Worm (Caenorhabditis elegans) whole organism, L4 larva: ENCODE results near the gene ptr-19.
"Not testable (repeated sequence)": the region's sequence is repeated elsewhere in the genome, so short reads cannot be mapped to it uniquely, and the experiment has no call there.

ENCODE experiments used
- F49E8.2 ChIP-seq: sonication (generic microtip); optimal IDR thresholded peaks from 2 replicates; lab custom pipeline; 2016; ENCODE audit warnings: missing compliant biosample characterization, mild to moderate bottlenecking, missing genetic modification characterization, borderline replicate concordance
- T26A8.4 ChIP-seq: fragments of 200-800 bp; sonication (Bioruptor generic); IDR thresholded peaks from 2 replicates; pipeline ENCODE4 v1.3.6; 2022; ENCODE audit warnings: missing genetic modification characterization, missing compliant biosample characterization
- Y105C5A.15 ChIP-seq: fragments of 200-800 bp; sonication (Bioruptor generic); IDR thresholded peaks from 2 replicates; pipeline ENCODE4 v1.3.6; 2022; ENCODE audit warnings: missing genetic modification characterization, missing compliant biosample characterization
- aha-1 ChIP-seq: fragments of 150-350 bp; peaks from one replicate; lab custom pipeline; 2014; ENCODE audit warnings: missing biosample characterization, missing genetic modification characterization
- ama-1 ChIP-seq: fragments of 150-350 bp; optimal IDR thresholded peaks from 2 replicates; lab custom pipeline; 2014; ENCODE audit warnings: inconsistent platforms, mixed read lengths
- arid-1 ChIP-seq: fragments of 200-800 bp; sonication (Bioruptor generic); conservative IDR thresholded peaks from 2 replicates; pipeline ENCODE4 v1.3.6; 2022; ENCODE audit warnings: missing genetic modification reagents, missing genetic modification characterization, missing compliant biosample characterization
- attf-4 ChIP-seq: sonication (generic microtip); optimal IDR thresholded peaks from 3 replicates; lab custom pipeline; 2017; ENCODE audit warnings: missing biosample characterization, missing genetic modification characterization
- ceh-44 ChIP-seq: fragments of 200-800 bp; sonication (Bioruptor generic); IDR thresholded peaks from 2 replicates; pipeline ENCODE4 v1.3.6; 2022; ENCODE audit warnings: missing genetic modification reagents, missing genetic modification characterization, missing compliant biosample characterization
- dmd-6 ChIP-seq: fragments of 200-800 bp; sonication (Bioruptor generic); IDR thresholded peaks from 2 replicates; pipeline ENCODE4 v1.3.6; 2022; ENCODE audit warnings: missing genetic modification reagents, missing genetic modification characterization, missing compliant biosample characterization
- dmd-9 ChIP-seq: fragments of 200-800 bp; sonication (Bioruptor generic); IDR thresholded peaks from 2 replicates; pipeline ENCODE4 v1.3.6; 2022; ENCODE audit warnings: missing genetic modification reagents, missing genetic modification characterization, missing compliant biosample characterization
- dpl-1 ChIP-seq: fragments of 150-350 bp; optimal IDR thresholded peaks from 2 replicates; lab custom pipeline; 2014; ENCODE audit warnings: missing biosample characterization, missing genetic modification reagents, missing genetic modification characterization
- duxl-1 ChIP-seq: sonication (generic microtip); optimal IDR thresholded peaks from 2 replicates; lab custom pipeline; 2016; ENCODE audit warnings: mild to moderate bottlenecking, missing genetic modification characterization, moderate library complexity, missing compliant biosample characterization; ENCODE audit not compliant: poor library complexity
- dve-1 ChIP-seq: sonication (generic microtip); optimal IDR thresholded peaks from 2 replicates; lab custom pipeline; 2017; ENCODE audit warnings: antibody characterized with exemption, mild to moderate bottlenecking, missing genetic modification characterization, missing compliant biosample characterization; ENCODE audit not compliant: insufficient read depth
- egl-27 ChIP-seq: sonication (generic microtip); optimal IDR thresholded peaks from 3 replicates; lab custom pipeline; 2017; ENCODE audit warnings: missing biosample characterization, missing genetic modification reagents, missing genetic modification characterization
- egl-43 ChIP-seq: fragments of 200-800 bp; sonication (Bioruptor generic); IDR thresholded peaks from 2 replicates; pipeline ENCODE4 v1.3.6; 2022; ENCODE audit warnings: missing genetic modification reagents, missing genetic modification characterization, missing compliant biosample characterization
- hlh-30 ChIP-seq: sonication (generic microtip); optimal IDR thresholded peaks from 2 replicates; lab custom pipeline; 2017; ENCODE audit warnings: antibody characterized with exemption, mild to moderate bottlenecking, missing genetic modification characterization, missing compliant biosample characterization; ENCODE audit not compliant: insufficient read depth
- lin-1 ChIP-seq: fragments of 200-800 bp; sonication (Bioruptor generic); IDR thresholded peaks from 2 replicates; pipeline ENCODE4 v1.3.6; 2022; ENCODE audit warnings: missing genetic modification reagents, missing genetic modification characterization, missing compliant biosample characterization
- lin-29 ChIP-seq: fragments of 200-800 bp; sonication (Bioruptor generic); IDR thresholded peaks from 2 replicates; pipeline ENCODE4 v1.3.6; 2022; ENCODE audit warnings: missing genetic modification reagents, missing genetic modification characterization, missing compliant biosample characterization
- lin-38 ChIP-seq: fragments of 200-800 bp; sonication (Bioruptor generic); IDR thresholded peaks from 2 replicates; pipeline ENCODE4 v1.3.6; 2022; ENCODE audit warnings: missing genetic modification reagents, missing genetic modification characterization, missing compliant biosample characterization
- lsy-2 ChIP-seq, 2 experiments: fragments of 150-350 bp in 1 of 2; sonication (generic microtip) in 1 of 2; optimal IDR thresholded peaks; 2 replicates each; lab custom pipeline; 2014 to 2017; ENCODE audit warnings: missing biosample characterization in 2 of 2, missing genetic modification characterization in 2 of 2
- madf-9 ChIP-seq: fragments of 200-800 bp; sonication (Bioruptor generic); conservative IDR thresholded peaks from 2 replicates; pipeline ENCODE4 v1.3.6; 2022; ENCODE audit warnings: missing genetic modification reagents, missing genetic modification characterization, missing compliant biosample characterization
- mdt-29 ChIP-seq: fragments of 200-800 bp; sonication (Bioruptor generic); IDR thresholded peaks from 2 replicates; pipeline ENCODE4 v1.3.6; 2022; ENCODE audit warnings: missing genetic modification reagents, missing genetic modification characterization, missing compliant biosample characterization
- mes-2 ChIP-seq: sonication (generic microtip); optimal IDR thresholded peaks from 2 replicates; lab custom pipeline; 2016; ENCODE audit warnings: missing genotype, mild to moderate bottlenecking, missing genetic modification characterization, missing compliant biosample characterization; ENCODE audit not compliant: poor library complexity, severe bottlenecking
- nhr-102 ChIP-seq: sonication (generic microtip); optimal IDR thresholded peaks from 2 replicates; lab custom pipeline; 2016; ENCODE audit warnings: mild to moderate bottlenecking, missing genetic modification characterization, moderate library complexity, missing compliant biosample characterization
- nhr-11 ChIP-seq: fragments of 150-350 bp; optimal IDR thresholded peaks from 2 replicates; lab custom pipeline; 2014; ENCODE audit warnings: missing biosample characterization, missing genetic modification characterization
- nhr-77 ChIP-seq: fragments of 150-350 bp; optimal IDR thresholded peaks from 2 replicates; lab custom pipeline; 2014; ENCODE audit warnings: missing biosample characterization, missing genetic modification characterization
- pha-4 ChIP-seq, 2 experiments: fragments of 150-350 bp in 1 of 2; fragments of 200-800 bp in 1 of 2; sonication (Bioruptor generic) in 1 of 2; IDR thresholded peaks in 1 of 2; optimal IDR thresholded peaks in 1 of 2; 2 replicates each; pipeline versions ENCODE4 v1.3.6 to Lab custom; 2014 to 2022; ENCODE audit warnings: missing genetic modification characterization in 2 of 2, missing genetic modification reagents in 2 of 2, missing biosample characterization in 1 of 2, missing compliant biosample characterization in 1 of 2
- rbr-2 ChIP-seq: sonication (generic microtip); optimal IDR thresholded peaks from 2 replicates; lab custom pipeline; 2016; ENCODE audit warnings: missing genotype, missing genetic modification characterization, missing compliant biosample characterization
- snpc-1.2 ChIP-seq: fragments of 200-800 bp; sonication (Bioruptor generic); IDR thresholded peaks from 2 replicates; pipeline ENCODE4 v1.3.6; 2022; ENCODE audit warnings: missing genetic modification reagents, missing genetic modification characterization, missing compliant biosample characterization
- vab-7 ChIP-seq: fragments of 200-800 bp; sonication (Bioruptor generic); IDR thresholded peaks from 2 replicates; pipeline ENCODE4 v1.3.6; 2022; ENCODE audit warnings: missing genetic modification reagents, missing genetic modification characterization, missing compliant biosample characterization
- ztf-7 ChIP-seq: fragments of 150-350 bp; optimal IDR thresholded peaks from 2 replicates; lab custom pipeline; 2014; ENCODE audit warnings: missing biosample characterization, missing genetic modification characterization

ptr-19 gene

ce11 chrIII:10747620-10748479 is 33.8 kb upstream of the ptr-19 start, which contains the start of the genes ran-1 and dkc-1 (continued):
- no peak for TF ChIP-seq nhr-77
- peak; percentile 98 for TF ChIP-seq aha-1 (tag; lab: Kevin White, UChicago)
- TF ChIP-seq arid-1 (GFP tag; lab: Robert Waterston, UW): peak; percentile 39; the same call in 1 of the 2 replicates
- peak; percentile 27 for TF ChIP-seq ama-1
- peak; percentile 68 for TF ChIP-seq nhr-11 (tag; lab: Kevin White, UChicago)
- peak; percentile 87 for TF ChIP-seq dpl-1 (GFP tag; lab: Kevin White, UChicago)
- TF ChIP-seq nhr-102: peak; percentile 12
- peak; percentile 58 for TF ChIP-seq dmd-6 (GFP tag; lab: Robert Waterston, UW)
- peak; percentile 84 for TF ChIP-seq mes-2 (tag; lab: Kevin White, UChicago)
- TF ChIP-seq hlh-30 (tag; lab: Kevin White, UChicago): peak; percentile 66
- TF ChIP-seq ceh-44 (GFP tag; lab: Robert Waterston, UW): 0 out of 2 replicates have a peak, but pooled peaks have one; percentile 49
- TF ChIP-seq egl-27 (tag; lab: Kevin White, UChicago): no peak
- TF ChIP-seq attf-4 (tag; lab: Kevin White, UChicago): no peak
- TF ChIP-seq ztf-7 (tag; lab: Kevin White, UChicago): no peak
- TF ChIP-seq lsy-2 (tag; optimal IDR thresholded peaks at IDR 0.05; lab: Kevin White, UChicago): peak in 1 of 2 experiments; percentile 85
- peak; percentile 86 for TF ChIP-seq lin-38 (GFP tag; lab: Robert Waterston, UW)
- TF ChIP-seq, all 104 proteins: peak for 36

ce11 chrIII:10750043-10750442 is 31.6 kb upstream of the ptr-19 start, which contains the start of gene enu-3.6:
Gene enu-3.6 (plus strand): TSS chrIII:10750434.
- TF ChIP-seq pha-4 (GFP tag; IDR thresholded peaks at IDR 0.05; lab: Robert Waterston, UW): peak; percentile 52; the same call in 1 of the 2 replicates
- not testable (repeated sequence) for TF ChIP-seq pha-4 (tag; optimal IDR thresholded peaks at IDR 0.05; lab: Kevin White, UChicago)
- 0 out of 2 replicates have a peak, but pooled peaks have one; percentile 40 for TF ChIP-seq egl-43 (GFP tag; lab: Robert Waterston, UW)
- TF ChIP-seq snpc-1.2: 0 out of 2 replicates have a peak, but pooled peaks have one; percentile 17
- TF ChIP-seq F49E8.2 (tag; lab: Kevin White, UChicago): peak; percentile 7
- TF ChIP-seq T26A8.4 (GFP tag; lab: Robert Waterston, UW): 0 out of 2 replicates have a peak, but pooled peaks have one; percentile 21
- TF ChIP-seq arid-1 (GFP tag; lab: Robert Waterston, UW): 0 out of 2 replicates have a peak, but pooled peaks have one; percentile 62
- peak; percentile 63 for TF ChIP-seq lin-38 (GFP tag; lab: Robert Waterston, UW)

ce11 chrIII:10754379-10754778 is 27.3 kb upstream of the ptr-19 start:
- no peak for TF ChIP-seq nhr-102
- TF ChIP-seq dve-1: no peak
- no peak for TF ChIP-seq egl-27 (tag; lab: Kevin White, UChicago)
- no peak for TF ChIP-seq dmd-9
- no peak for TF ChIP-seq duxl-1 (tag; lab: Kevin White, UChicago)
- TF ChIP-seq lin-1: no peak
- no peak for TF ChIP-seq vab-7 (GFP tag; lab: Robert Waterston, UW)
- TF ChIP-seq nhr-11 (tag; lab: Kevin White, UChicago): no peak
- no peak for TF ChIP-seq mdt-29 (GFP tag; lab: Robert Waterston, UW)
- TF ChIP-seq nhr-77: no peak
- TF ChIP-seq madf-9 (GFP tag; lab: Robert Waterston, UW): no peak

ce11 chrIII:10755480-10756066 is 26.1 kb upstream of the ptr-19 start, which contains the start of gene hpl-2:
Gene hpl-2 (minus strand): TSS chrIII:10755530.
- no peak for TF ChIP-seq dmd-9
- no peak for TF ChIP-seq Y105C5A.15 (GFP tag; lab: Robert Waterston, UW)
- no peak for TF ChIP-seq T26A8.4 (GFP tag; lab: Robert Waterston, UW)
- no peak for TF ChIP-seq F49E8.2 (tag; lab: Kevin White, UChicago)
- TF ChIP-seq lin-29 (GFP tag; lab: Robert Waterston, UW): no peak
- TF ChIP-seq egl-43 (GFP tag; lab: Robert Waterston, UW): no peak
- no peak for TF ChIP-seq rbr-2 (tag; lab: Kevin White, UChicago)
